Worm (Caenorhabditis elegans): ENCODE results near the gene fbxc-42.
"Not testable (repeated sequence)": the region's sequence is repeated elsewhere in the genome, so short reads cannot be mapped to it uniquely, and the experiment has no call there.

The fbxc-42 gene

DNA sequence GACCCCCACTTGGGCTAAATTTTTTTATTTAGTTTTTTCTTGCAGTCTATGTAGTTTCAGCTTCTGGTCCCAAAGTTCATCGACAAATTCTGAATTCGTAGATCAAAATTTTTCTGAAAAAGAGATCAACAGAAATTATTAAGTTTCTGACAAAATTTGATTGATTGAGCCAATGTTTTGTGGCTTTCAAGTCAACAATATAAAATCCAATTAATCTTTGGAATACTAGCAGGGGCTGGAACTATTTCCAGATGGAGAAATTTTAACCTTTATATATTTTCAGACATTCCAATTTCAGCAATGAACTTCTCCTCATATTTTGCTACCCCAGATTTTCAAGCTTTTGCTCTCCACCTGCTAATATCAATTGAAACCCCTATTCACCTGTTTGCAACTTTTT, 8.6 kb upstream of the fbxc-42 start, which contains the start of gene srh-274:
srh-274 (plus strand) TSS at position 301 of the 400 bp plus-strand sequence.
- no peak for TF ChIP-seq dao-5 (tag; optimal IDR thresholded peaks at IDR 0.05)
- TF ChIP-seq him-1 (tag; optimal IDR thresholded peaks at IDR 0.05): no peak
- TF ChIP-seq W03F9.2 (tag; optimal IDR thresholded peaks at IDR 0.05): no peak

DNA sequence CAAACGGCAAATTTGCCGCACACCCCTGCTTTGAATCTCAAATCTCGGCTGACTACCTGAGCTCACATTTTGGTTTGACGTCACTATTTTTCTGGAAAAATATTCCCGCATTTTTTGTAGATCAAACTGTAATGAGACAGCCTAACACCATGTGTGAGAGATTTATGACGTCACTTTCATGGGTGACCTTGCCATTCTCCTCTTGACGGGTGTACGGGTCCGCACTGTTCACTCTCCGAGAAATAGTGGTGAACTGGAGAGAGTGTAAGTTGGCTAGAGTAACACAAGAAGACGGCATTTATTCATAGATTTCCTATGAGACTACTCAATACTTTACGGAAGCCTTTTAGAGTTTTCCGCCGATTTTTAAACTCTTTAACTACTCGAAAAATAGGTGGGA, 5.7 kb upstream of the fbxc-42 start, which contains the start of gene fbxc-40:
fbxc-40 (plus strand) TSS at position 301 of the 400 bp plus-strand sequence.
- TF ChIP-seq dao-5, him-1, W03F9.2 (tag; optimal IDR thresholded peaks at IDR 0.05): not testable (repeated sequence)

- TF ChIP-seq him-1 (tag; optimal IDR thresholded peaks at IDR 0.05): no peak
- TF ChIP-seq dao-5 (tag; optimal IDR thresholded peaks at IDR 0.05): no peak
- no peak for TF ChIP-seq W03F9.2 (tag; optimal IDR thresholded peaks at IDR 0.05)
These were observed 3.0 kb upstream of the fbxc-42 start, which contains the start of gene fbxc-39 for ce11 chrII:988437-988836. TSS of gene fbxc-39 (plus strand) at chrII:988737.

DNA sequence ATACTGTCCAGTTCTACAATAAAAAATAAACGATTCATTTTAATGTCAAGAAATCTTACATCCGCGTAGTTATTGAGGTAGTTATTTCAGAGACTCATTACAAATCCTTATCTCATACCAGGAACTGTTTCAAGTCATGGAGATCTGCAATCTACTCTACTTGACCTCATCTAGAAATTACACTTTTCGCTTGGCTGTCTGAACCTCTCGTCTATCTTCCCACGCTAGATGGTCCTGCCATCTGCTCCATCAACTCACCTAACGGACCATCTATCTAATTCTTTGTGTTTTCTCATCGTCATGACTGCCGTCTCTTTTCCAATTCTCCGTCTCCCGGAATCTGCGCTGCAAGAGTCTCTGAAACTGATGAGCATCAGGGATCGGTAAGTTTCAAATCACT, 2.8 kb downstream of the fbxc-42 start, which contains the start of gene F45D11.7:
F45D11.7 (plus strand) TSS at position 301 of the 400 bp plus-strand sequence.
- TF ChIP-seq W03F9.2, dao-5, him-1 (tag; optimal IDR thresholded peaks at IDR 0.05): not testable (repeated sequence)

DNA sequence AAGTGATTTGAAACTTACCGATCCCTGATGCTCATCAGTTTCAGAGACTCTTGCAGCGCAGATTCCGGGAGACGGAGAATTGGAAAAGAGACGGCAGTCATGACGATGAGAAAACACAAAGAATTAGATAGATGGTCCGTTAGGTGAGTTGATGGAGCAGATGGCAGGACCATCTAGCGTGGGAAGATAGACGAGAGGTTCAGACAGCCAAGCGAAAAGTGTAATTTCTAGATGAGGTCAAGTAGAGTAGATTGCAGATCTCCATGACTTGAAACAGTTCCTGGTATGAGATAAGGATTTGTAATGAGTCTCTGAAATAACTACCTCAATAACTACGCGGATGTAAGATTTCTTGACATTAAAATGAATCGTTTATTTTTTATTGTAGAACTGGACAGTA, 4.7 kb downstream of the fbxc-42 start, which contains the start of gene F45D11.11:
F45D11.11 (minus strand) TSS at position 101 of the 400 bp plus-strand sequence.
- not testable (repeated sequence) for TF ChIP-seq dao-5, him-1, W03F9.2 (tag; optimal IDR thresholded peaks at IDR 0.05)

ce11 chrII:999493-999892, 8.1 kb downstream of the fbxc-42 start, which contains the start of gene fbxb-29:
TSS of gene fbxb-29 (minus strand) at chrII:999593.
- TF ChIP-seq dao-5 (tag; optimal IDR thresholded peaks at IDR 0.05): no peak
- no peak for TF ChIP-seq him-1 (tag; optimal IDR thresholded peaks at IDR 0.05)
- TF ChIP-seq W03F9.2 (tag; optimal IDR thresholded peaks at IDR 0.05): no peak

ce11 chrII:1001351-1001750, 10.0 kb downstream of the fbxc-42 start, which contains the start of the genes fbxb-30 and F45D11.5:
TSS of gene fbxb-30 (minus strand) at chrII:1001451.
TSS of gene F45D11.5 (plus strand) at chrII:1001702.
- TF ChIP-seq W03F9.2 (tag; optimal IDR thresholded peaks at IDR 0.05) (no peak), him-1 (tag; optimal IDR thresholded peaks at IDR 0.05) (no peak), dao-5 (tag; optimal IDR thresholded peaks at IDR 0.05) (no peak)

ce11 chrII:1006375-1006774, 15.0 kb downstream of the fbxc-42 start, which contains the start of gene F45D11.14:
TSS of gene F45D11.14 (minus strand) at chrII:1006475.
- TF ChIP-seq him-1, dao-5, W03F9.2 (tag; optimal IDR thresholded peaks at IDR 0.05): not testable (repeated sequence)

- TF ChIP-seq him-1, dao-5, W03F9.2 (tag; optimal IDR thresholded peaks at IDR 0.05): not testable (repeated sequence)
These were observed 33.3 kb downstream of the fbxc-42 start, which contains the start of gene btb-11 for ce11 chrII:1024684-1025083. TSS of gene btb-11 (minus strand) at chrII:1024784.

DNA sequence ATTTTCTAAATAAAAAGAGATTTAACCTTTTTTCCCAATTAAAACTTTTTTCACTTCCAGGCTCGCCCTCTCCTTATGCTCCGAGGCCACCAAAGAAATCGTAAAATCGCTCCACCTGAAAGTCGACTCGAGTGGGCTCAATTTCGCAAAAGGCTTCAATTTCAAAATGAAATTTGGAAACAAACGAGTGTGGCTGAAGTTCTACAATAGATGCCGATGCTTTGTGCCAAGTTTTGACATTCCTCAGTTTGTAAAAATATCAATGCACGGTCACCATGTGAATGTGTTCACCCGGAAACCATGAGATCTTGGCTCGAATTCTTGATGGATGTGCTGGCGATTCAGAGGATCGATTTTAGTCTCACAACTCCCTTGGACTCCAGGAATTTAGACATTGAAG, 35.3 kb downstream of the fbxc-42 start, which contains the start of gene M01D1.12:
M01D1.12 (plus strand) TSS at position 301 of the 400 bp plus-strand sequence.
- TF ChIP-seq dao-5 (tag; optimal IDR thresholded peaks at IDR 0.05): no peak
- no peak for TF ChIP-seq W03F9.2 (tag; optimal IDR thresholded peaks at IDR 0.05)
- TF ChIP-seq him-1 (tag; optimal IDR thresholded peaks at IDR 0.05): no peak

DNA sequence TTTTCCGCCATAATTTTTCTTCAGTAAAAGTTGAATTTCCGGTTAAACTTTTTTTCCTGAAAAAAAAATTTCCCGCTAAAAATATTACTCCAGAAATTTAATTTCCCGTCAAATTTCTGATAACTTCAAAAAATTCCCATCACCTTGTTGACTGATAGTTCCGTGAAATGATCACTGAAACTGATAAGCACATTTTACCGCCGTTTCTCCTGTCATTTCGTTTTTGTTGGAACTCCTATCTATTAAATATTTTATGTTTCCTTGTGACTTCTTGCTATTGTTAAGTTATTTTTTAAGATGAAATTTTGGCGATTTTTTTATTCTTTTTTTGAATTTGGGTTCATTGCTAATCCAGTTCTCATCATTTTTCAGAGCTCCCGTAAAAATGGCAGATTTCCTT, 37.2 kb downstream of the fbxc-42 start, which contains the start of gene math-34:
math-34 (plus strand) TSS at position 371 of the 400 bp plus-strand sequence.
- no peak for TF ChIP-seq W03F9.2 (tag; optimal IDR thresholded peaks at IDR 0.05)
- no peak for TF ChIP-seq dao-5 (tag; optimal IDR thresholded peaks at IDR 0.05)

- TF ChIP-seq W03F9.2 (tag; optimal IDR thresholded peaks at IDR 0.05) (no peak), him-1 (tag; optimal IDR thresholded peaks at IDR 0.05) (no peak), dao-5 (tag; optimal IDR thresholded peaks at IDR 0.05) (no peak)
These were observed 49.1 kb downstream of the fbxc-42 start, which contains the start of gene fbxb-39 for ce11 chrII:1040464-1040863. TSS of gene fbxb-39 (minus strand) at chrII:1040564.

- TF ChIP-seq dao-5 (tag; optimal IDR thresholded peaks at IDR 0.05): no peak
- no peak for TF ChIP-seq him-1 (tag; optimal IDR thresholded peaks at IDR 0.05)
- TF ChIP-seq W03F9.2 (tag; optimal IDR thresholded peaks at IDR 0.05): no peak
These were observed 50.8 kb downstream of the fbxc-42 start, which contains the start of gene fbxb-41 for ce11 chrII:1042227-1042626. TSS of gene fbxb-41 (minus strand) at chrII:1042327.
